Worm (Caenorhabditis elegans): Measurements from ENCODE around the gene mex-6.

DNA sequence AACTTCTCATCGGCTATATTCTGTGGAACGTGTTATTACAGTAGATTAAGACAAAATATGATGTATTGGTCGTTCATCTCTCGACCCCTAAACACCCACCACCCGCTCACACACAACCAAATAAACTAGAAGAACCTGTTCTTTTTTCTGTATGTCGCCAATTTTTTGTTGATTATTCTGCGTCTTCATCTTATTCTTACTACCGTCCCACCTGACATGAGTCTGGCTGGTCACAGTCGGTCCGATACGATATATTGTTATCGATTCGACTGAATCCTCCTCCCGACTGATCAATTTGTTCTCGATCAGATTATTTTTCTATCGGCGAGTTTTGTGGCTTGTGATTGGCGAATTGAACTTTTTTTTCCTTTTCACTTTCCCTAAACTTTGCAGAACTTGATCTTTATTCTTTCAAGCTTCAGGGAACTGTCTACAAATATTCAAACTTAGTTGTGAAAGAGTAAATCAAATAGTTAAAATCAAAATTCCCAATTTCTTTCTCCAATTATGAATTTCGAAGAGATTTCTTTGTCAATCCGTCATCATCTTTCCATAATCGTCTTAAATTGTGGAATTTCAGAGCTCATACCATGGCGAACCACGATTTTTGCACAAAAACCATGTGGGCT is 31.1 kb downstream of the mex-6 start, which contains the start of gene F35H8.2:
- TF ChIP-seq tab-1 (GFP tag; IDR thresholded peaks at IDR 0.05) (no peak), ztf-29 (GFP tag; IDR thresholded peaks at IDR 0.05) (no peak), ztf-23 (GFP tag; IDR thresholded peaks at IDR 0.05) (no peak)

Data from whole organism, midembryonic.